Fruit fly (Drosophila melanogaster): ENCODE results near the gene Zip71B.
A peak's percentile ranks its signal among the peaks of the same experiment; 100 is the strongest.

Zip71B gene

DNA sequence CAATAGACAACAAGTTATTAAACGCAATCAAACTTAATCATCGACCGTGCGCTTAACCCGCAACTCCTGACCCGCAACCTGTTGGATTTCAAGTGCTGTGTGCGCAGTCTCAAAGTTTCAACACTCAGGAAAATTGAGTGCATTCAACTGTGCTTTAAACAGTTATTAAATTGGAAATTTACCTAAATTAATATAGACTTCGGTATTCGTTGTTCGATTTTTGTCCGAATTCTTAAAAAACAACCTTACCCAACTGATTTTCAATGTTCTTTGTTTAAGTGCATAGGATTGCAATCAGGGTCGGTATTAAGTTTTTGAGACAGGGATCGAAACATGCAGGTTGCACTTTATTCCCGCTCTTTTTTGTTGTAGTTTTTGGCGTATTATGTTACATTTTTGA, 13.0 kb downstream of the Zip71B start (continued):
- TF ChIP-seq CG6808 (GFP tag; optimal IDR thresholded peaks at IDR 0.05) (no peak), CG15336 (GFP tag; IDR thresholded peaks at IDR 0.05) (peak; percentile 76), CG6854 (GFP tag; optimal IDR thresholded peaks at IDR 0.05) (no peak), CG8319 (GFP tag; optimal IDR thresholded peaks at IDR 0.05) (peak; percentile 27), Eip75B (GFP tag; optimal IDR thresholded peaks at IDR 0.05) (peak; percentile 62), fd59A (GFP tag; optimal IDR thresholded peaks at IDR 0.05) (no peak), Lpt (GFP tag; optimal IDR thresholded peaks at IDR 0.05) (peak; percentile 46), Gug (GFP tag; IDR thresholded peaks at IDR 0.05) (peak; percentile 34; the same call in 1 of the 2 replicates), CG8632 (GFP tag; optimal IDR thresholded peaks at IDR 0.05) (peak; percentile 6), CG34406 (GFP tag; optimal IDR thresholded peaks at IDR 0.05) (peak; percentile 52), CG10631 (GFP tag; optimal IDR thresholded peaks at IDR 0.05) (peak; percentile 46), CG8119 (GFP tag; IDR thresholded peaks at IDR 0.05) (peak; percentile 80), eg (GFP tag; IDR thresholded peaks at IDR 0.05) (peak; percentile 78), topi (GFP tag; optimal IDR thresholded peaks at IDR 0.05) (peak; percentile 56), CG11902 (GFP tag; optimal IDR thresholded peaks at IDR 0.05) (no peak), Eip78C (GFP tag) (peak; percentile 90)

DNA sequence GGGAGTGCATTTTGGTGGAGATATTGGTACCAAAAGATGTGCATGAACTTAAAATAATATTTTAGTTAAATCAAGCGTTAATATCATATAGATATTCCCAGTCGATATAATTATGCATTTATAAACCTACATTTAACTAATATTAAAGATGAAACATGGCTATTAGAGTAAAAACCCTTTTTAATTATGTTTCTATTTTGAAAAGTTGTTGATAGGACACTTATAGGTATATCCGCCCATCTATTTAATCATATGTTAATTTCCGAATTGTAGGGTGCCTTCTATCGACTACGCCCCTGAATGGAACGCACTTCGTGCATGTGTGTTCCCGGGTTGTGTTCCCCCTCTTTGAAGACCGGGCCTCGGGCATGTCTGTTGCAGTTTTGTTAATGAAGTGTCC, 13.7 kb downstream of the Zip71B start:
- TF ChIP-seq Ets96B (tag; optimal IDR thresholded peaks at IDR 0.05), result peak; percentile 71
- no peak for TF ChIP-seq eg (GFP tag; IDR thresholded peaks at IDR 0.05)
- peak in 1 of 2 experiments; percentile 27 for TF ChIP-seq salr (GFP tag; optimal IDR thresholded peaks at IDR 0.05)
- TF ChIP-seq svp (GFP tag), result no peak
- no peak for TF ChIP-seq CG6854 (GFP tag; optimal IDR thresholded peaks at IDR 0.05)
- TF ChIP-seq CG8632 (GFP tag; optimal IDR thresholded peaks at IDR 0.05), result no peak
- TF ChIP-seq Sox14 (GFP tag; optimal IDR thresholded peaks at IDR 0.05), result peak; percentile 23
- TF ChIP-seq vri (GFP tag; optimal IDR thresholded peaks at IDR 0.05), result no peak
- TF ChIP-seq achi (GFP tag; optimal IDR thresholded peaks at IDR 0.05), result peak; percentile 46
- peak; percentile 10 for TF ChIP-seq pdm3 (GFP tag; optimal IDR thresholded peaks at IDR 0.05)
- TF ChIP-seq CG16779 (tag; optimal IDR thresholded peaks at IDR 0.05), result peak; percentile 8
- TF ChIP-seq Eip75B (GFP tag; optimal IDR thresholded peaks at IDR 0.05), result peak; percentile 37
- TF ChIP-seq Smox (GFP tag; optimal IDR thresholded peaks at IDR 0.05), result peak; percentile 12
- peak; percentile 15 for TF ChIP-seq net (GFP tag; optimal IDR thresholded peaks at IDR 0.05)
- TF ChIP-seq dac (GFP tag; optimal IDR thresholded peaks at IDR 0.05), result peak; percentile 2
- no peak for TF ChIP-seq Ets21C (GFP tag; optimal IDR thresholded peaks at IDR 0.05)
- peak; percentile 67 for TF ChIP-seq spab (GFP tag; optimal IDR thresholded peaks at IDR 0.05)
- TF ChIP-seq CG10669 (GFP tag; optimal IDR thresholded peaks at IDR 0.05), result peak; percentile 51
- TF ChIP-seq CG3919 (GFP tag; optimal IDR thresholded peaks at IDR 0.05), result peak; percentile 40
- no peak for TF ChIP-seq CG11902 (GFP tag; optimal IDR thresholded peaks at IDR 0.05)
- peak; percentile 14 for TF ChIP-seq Hr4 (GFP tag; optimal IDR thresholded peaks at IDR 0.05)
- no peak for TF ChIP-seq CG8319 (GFP tag; optimal IDR thresholded peaks at IDR 0.05)
- TF ChIP-seq CG34406 (GFP tag; optimal IDR thresholded peaks at IDR 0.05), result peak; percentile 16
- TF ChIP-seq CG1621 (tag; optimal IDR thresholded peaks at IDR 0.05), result peak; percentile 1
- peak; percentile 2 for TF ChIP-seq CG31627 (GFP tag; optimal IDR thresholded peaks at IDR 0.05)
- peak; percentile 30 for TF ChIP-seq CG6792 (GFP tag; optimal IDR thresholded peaks at IDR 0.05)
- peak; percentile 5 for TF ChIP-seq CG7368 (GFP tag; optimal IDR thresholded peaks at IDR 0.05)
- peak; percentile 61 for TF ChIP-seq CG6808 (GFP tag; optimal IDR thresholded peaks at IDR 0.05)
- TF ChIP-seq Hr38 (GFP tag; optimal IDR thresholded peaks at IDR 0.05), result no peak
- TF ChIP-seq Eip93F (GFP tag; optimal IDR thresholded peaks at IDR 0.05), result no peak
- no peak for TF ChIP-seq CG11762 (GFP tag; optimal IDR thresholded peaks at IDR 0.05; ENCODE audit: insufficient read depth)
- TF ChIP-seq acj6 (GFP tag; optimal IDR thresholded peaks at IDR 0.05), result peak; percentile 35
- no peak for TF ChIP-seq cyc (GFP tag; optimal IDR thresholded peaks at IDR 0.05)
- peak; percentile 10 for TF ChIP-seq CG6276 (GFP tag; optimal IDR thresholded peaks at IDR 0.05)
- TF ChIP-seq CG8119 (GFP tag; IDR thresholded peaks at IDR 0.05), result no peak
- TF ChIP-seq OdsH (GFP tag; optimal IDR thresholded peaks at IDR 0.05), result peak; percentile 44
- no peak for TF ChIP-seq fkh (GFP tag; optimal IDR thresholded peaks at IDR 0.05)
- peak; percentile 67 for TF ChIP-seq CG10631 (GFP tag; optimal IDR thresholded peaks at IDR 0.05)
- peak; percentile 9 for TF ChIP-seq Met (GFP tag; optimal IDR thresholded peaks at IDR 0.05)
- TF ChIP-seq dsx (GFP tag; optimal IDR thresholded peaks at IDR 0.05; ENCODE audit: poor library complexity, severe bottlenecking), result peak; percentile 67
- peak; percentile 50 for TF ChIP-seq CG3032 (tag; optimal IDR thresholded peaks at IDR 0.05)
- TF ChIP-seq Gug (GFP tag; IDR thresholded peaks at IDR 0.05), result 0 out of 2 replicates have a peak, but pooled peaks have one; percentile 10
- TF ChIP-seq Hr39 (GFP tag; optimal IDR thresholded peaks at IDR 0.05), result no peak
- peak; percentile 42 to 61 for TF ChIP-seq ss (GFP tag; optimal IDR thresholded peaks at IDR 0.05)

All from whole organism, prepupa.